Fruit fly (Drosophila melanogaster) whole organism, embryonic: ENCODE measurements around the gene Pgant2.
A peak's percentile ranks its signal among the peaks of the same experiment; 100 is the strongest.

ENCODE experiments used
- B-H1 ChIP-seq: fragments of 200-800 bp; sonication (Bioruptor generic); IDR thresholded peaks from 3 replicates; pipeline ENCODE4 v1.3.6; 2022; ENCODE audit warnings: missing biosample characterization, missing genetic modification characterization
- CG11085 ChIP-seq: fragments of 200-800 bp; sonication (Bioruptor generic); IDR thresholded peaks from 2 replicates; pipeline ENCODE4 v1.3.6; 2022; ENCODE audit warnings: missing biosample characterization, missing genetic modification characterization
- CG11504 ChIP-seq: fragments of 200-800 bp; sonication (Bioruptor generic); optimal IDR thresholded peaks from 3 replicates; lab custom pipeline; 2019; ENCODE audit warnings: missing biosample characterization, mild to moderate bottlenecking, missing genetic modification characterization, moderate library complexity
- CG11696 ChIP-seq: fragments of 200-800 bp; sonication (Bioruptor generic); IDR thresholded peaks from 2 replicates; pipeline ENCODE4 v1.3.6; 2022; ENCODE audit warnings: missing biosample characterization, missing genetic modification characterization
- CG12219 ChIP-seq: fragments of 200-800 bp; sonication (Bioruptor generic); optimal IDR thresholded peaks from 3 replicates; lab custom pipeline; 2018; ENCODE audit warnings: missing biosample characterization, mild to moderate bottlenecking, missing genetic modification characterization
- CG12942 ChIP-seq: fragments of 200-800 bp; sonication (Bioruptor generic); optimal IDR thresholded peaks from 3 replicates; lab custom pipeline; 2016; ENCODE audit warnings: missing biosample characterization, missing genetic modification characterization
- CG14710 ChIP-seq: fragments of 200-800 bp; sonication (Bioruptor generic); optimal IDR thresholded peaks from 3 replicates; lab custom pipeline; 2019; ENCODE audit warnings: missing biosample characterization, mild to moderate bottlenecking, missing genetic modification characterization, moderate library complexity
- CG15073 ChIP-seq: fragments of 200-800 bp; sonication (Bioruptor generic); optimal IDR thresholded peaks from 2 replicates; lab custom pipeline; 2016; ENCODE audit warnings: missing biosample characterization, missing genetic modification characterization
- CG16813 ChIP-seq: fragments of 200-800 bp; sonication (Bioruptor generic); IDR thresholded peaks from 3 replicates; pipeline ENCODE4 v1.3.6; 2022; ENCODE audit warnings: missing biosample characterization, missing genetic modification characterization; ENCODE audit not compliant: partially characterized antibody
- CG17361 ChIP-seq: fragments of 200-800 bp; sonication (Bioruptor generic); IDR thresholded peaks from 3 replicates; pipeline ENCODE4 v1.3.6; 2022; ENCODE audit warnings: missing biosample characterization, missing genetic modification characterization
- CG18599 ChIP-seq: fragments of 200-800 bp; sonication (Bioruptor generic); optimal IDR thresholded peaks from 3 replicates; lab custom pipeline; 2017; ENCODE audit warnings: missing biosample characterization, missing genetic modification characterization, mild to moderate bottlenecking, moderate library complexity, missing genetic modification reagents
- CG2116 ChIP-seq: fragments of 200-800 bp; sonication (Bioruptor generic); optimal IDR thresholded peaks from 3 replicates; lab custom pipeline; 2018; ENCODE audit warnings: missing biosample characterization, mild to moderate bottlenecking, missing genetic modification characterization
- CG31365 ChIP-seq: fragments of 200-800 bp; sonication (Bioruptor generic); optimal IDR thresholded peaks from 2 replicates; lab custom pipeline; 2018; ENCODE audit warnings: missing biosample characterization, mild to moderate bottlenecking, missing genetic modification characterization
- CG3407 ChIP-seq: fragments of 200-800 bp; sonication (Bioruptor generic); optimal IDR thresholded peaks from 2 replicates; lab custom pipeline; 2018; ENCODE audit warnings: missing biosample characterization, mild to moderate bottlenecking, missing genetic modification characterization
- CG3838 ChIP-seq: fragments of 200-800 bp; sonication (Bioruptor generic); optimal IDR thresholded peaks from 3 replicates; lab custom pipeline; 2016; ENCODE audit warnings: missing biosample characterization, missing genetic modification characterization
- CG4424 ChIP-seq: fragments of 200-800 bp; sonication (Bioruptor generic); optimal IDR thresholded peaks from 3 replicates; lab custom pipeline; 2016; ENCODE audit warnings: missing biosample characterization, missing genetic modification characterization
- CG6791 ChIP-seq: fragments of 200-800 bp; sonication (Bioruptor generic); IDR thresholded peaks from 3 replicates; pipeline ENCODE4 v1.3.6; 2022; ENCODE audit warnings: missing biosample characterization, missing genetic modification characterization; ENCODE audit not compliant: partially characterized antibody
- CG7928 ChIP-seq: fragments of 200-800 bp; sonication (Bioruptor generic); optimal IDR thresholded peaks from 2 replicates; lab custom pipeline; 2017; ENCODE audit warnings: missing biosample characterization, mild to moderate bottlenecking, missing genetic modification characterization
- CG8924 ChIP-seq: fragments of 200-800 bp; optimal IDR thresholded peaks from 3 replicates; lab custom pipeline; 2019; ENCODE audit warnings: missing biosample characterization, mild to moderate bottlenecking, missing genetic modification characterization, moderate library complexity
- CG9437 ChIP-seq: fragments of 200-800 bp; sonication (Bioruptor generic); optimal IDR thresholded peaks from 2 replicates; lab custom pipeline; 2018; ENCODE audit warnings: missing biosample characterization, mild to moderate bottlenecking, missing genetic modification characterization
- Dip2 ChIP-seq: fragments of 200-800 bp; sonication (Bioruptor generic); IDR thresholded peaks from 2 replicates; pipeline ENCODE4 v1.3.6; 2022; ENCODE audit warnings: missing biosample characterization, missing genetic modification characterization
- Gug ChIP-seq: fragments of 200-800 bp; sonication (Bioruptor generic); IDR thresholded peaks from 4 replicates; pipeline ENCODE4 v1.3.6; 2022; ENCODE audit warnings: missing biosample characterization, missing genetic modification characterization
- HLH4C ChIP-seq: fragments of 200-800 bp; sonication (Bioruptor generic); IDR thresholded peaks from 3 replicates; pipeline ENCODE4 v1.3.6; 2022; ENCODE audit warnings: missing biosample characterization, missing genetic modification characterization; ENCODE audit not compliant: partially characterized antibody
- HLHmδ ChIP-seq: fragments of 200-800 bp; sonication (Bioruptor generic); optimal IDR thresholded peaks from 2 replicates; lab custom pipeline; 2018; ENCODE audit warnings: missing biosample characterization, mild to moderate bottlenecking, missing genetic modification characterization, moderate library complexity
- Hmr ChIP-seq: fragments of 200-800 bp; sonication (Bioruptor generic); optimal IDR thresholded peaks from 3 replicates; lab custom pipeline; 2017; ENCODE audit warnings: mild to moderate bottlenecking, missing biosample characterization, missing genetic modification reagents, missing genetic modification characterization
- Hsf ChIP-seq: fragments of 200-800 bp; sonication (Bioruptor generic); optimal IDR thresholded peaks from 3 replicates; lab custom pipeline; 2016; ENCODE audit warnings: missing biosample characterization, missing genetic modification characterization
- Kr ChIP-seq: fragments of 200-800 bp; sonication (Bioruptor generic); optimal IDR thresholded peaks from 2 replicates; lab custom pipeline; 2017; ENCODE audit warnings: missing biosample characterization, mild to moderate bottlenecking, missing genetic modification characterization
- Lpt ChIP-seq: fragments of >200 bp; optimal IDR thresholded peaks from 2 replicates; lab custom pipeline; 2018; ENCODE audit warnings: missing biosample characterization, missing genetic modification characterization
- NFAT ChIP-seq: fragments of 200-800 bp; sonication (Bioruptor generic); IDR thresholded peaks from 2 replicates; pipeline ENCODE4 v1.3.6; 2022; ENCODE audit warnings: missing biosample characterization, missing genetic modification characterization
- Six4 ChIP-seq: fragments of 200-800 bp; sonication (Bioruptor generic); optimal IDR thresholded peaks from 2 replicates; lab custom pipeline; 2016; ENCODE audit warnings: missing biosample characterization, missing genetic modification characterization
- Sry-δ ChIP-seq: fragments of 200-800 bp; sonication (Bioruptor generic); optimal IDR thresholded peaks from 2 replicates; lab custom pipeline; 2016; ENCODE audit warnings: missing biosample characterization, missing genetic modification characterization
- YL-1 ChIP-seq: fragments of 200-800 bp; sonication (Bioruptor generic); optimal IDR thresholded peaks from 3 replicates; lab custom pipeline; 2017; ENCODE audit warnings: missing biosample characterization, mild to moderate bottlenecking, missing genetic modification characterization
- abd-A ChIP-seq: fragments of 200-800 bp; sonication (Bioruptor generic); optimal IDR thresholded peaks from 3 replicates; lab custom pipeline; 2019; ENCODE audit warnings: missing biosample characterization, mild to moderate bottlenecking, missing genetic modification characterization, moderate library complexity
- amos ChIP-seq: fragments of 200-800 bp; sonication (Bioruptor generic); IDR thresholded peaks from 2 replicates; pipeline ENCODE4 v1.3.6; 2022; ENCODE audit warnings: missing biosample characterization, missing genetic modification characterization; ENCODE audit not compliant: partially characterized antibody
- bsh ChIP-seq, 2 experiments: fragments of 200-800 bp; sonication (Bioruptor generic); optimal IDR thresholded peaks; 2 replicates each; lab custom pipeline; 2017 to 2018; ENCODE audit warnings: mild to moderate bottlenecking in 2 of 2, missing biosample characterization in 2 of 2, missing genetic modification characterization in 2 of 2, moderate library complexity in 1 of 2
- chn ChIP-seq: fragments of 200-800 bp; sonication (Bioruptor generic); optimal IDR thresholded peaks from 2 replicates; lab custom pipeline; 2016; ENCODE audit warnings: missing biosample characterization, missing genetic modification characterization
- ci ChIP-seq: fragments of 200-800 bp; sonication (Bioruptor generic); IDR thresholded peaks from 3 replicates; pipeline ENCODE4 v1.3.6; 2022; ENCODE audit warnings: missing biosample characterization, missing genetic modification characterization
- dimm ChIP-seq: fragments of 200-800 bp; sonication (Bioruptor generic); IDR thresholded peaks from 2 replicates; pipeline ENCODE4 v1.3.6; 2022; ENCODE audit warnings: missing biosample characterization, missing genetic modification characterization
- dmrt99B ChIP-seq: fragments of 200-800 bp; sonication (Bioruptor generic); optimal IDR thresholded peaks from 2 replicates; lab custom pipeline; 2018; ENCODE audit warnings: missing biosample characterization, mild to moderate bottlenecking, missing genetic modification characterization, moderate library complexity
- emc ChIP-seq: fragments of 200-800 bp; sonication (Bioruptor generic); optimal IDR thresholded peaks from 2 replicates; lab custom pipeline; 2016; ENCODE audit warnings: missing biosample characterization, missing genetic modification characterization
- esg ChIP-seq: fragments of 200-800 bp; sonication (Bioruptor generic); conservative IDR thresholded peaks from 2 replicates; pipeline ENCODE4 v1.3.6; 2022; ENCODE audit warnings: missing biosample characterization, missing genetic modification characterization
- gem ChIP-seq: fragments of 200-800 bp; sonication (Bioruptor generic); optimal IDR thresholded peaks from 2 replicates; lab custom pipeline; 2019; ENCODE audit warnings: missing biosample characterization, mild to moderate bottlenecking, missing genetic modification characterization, moderate library complexity
- lilli ChIP-seq: fragments of 200-800 bp; sonication (Bioruptor generic); optimal IDR thresholded peaks from 3 replicates; lab custom pipeline; 2016; ENCODE audit warnings: missing biosample characterization, missing genetic modification characterization
- pb ChIP-seq: fragments of 200-800 bp; sonication (Bioruptor generic); optimal IDR thresholded peaks from 3 replicates; lab custom pipeline; 2016; ENCODE audit warnings: missing biosample characterization, missing genetic modification characterization
- pros ChIP-seq: fragments of 200-800 bp; sonication (Bioruptor generic); optimal IDR thresholded peaks from 3 replicates; lab custom pipeline; 2019; ENCODE audit warnings: missing biosample characterization, mild to moderate bottlenecking, missing genetic modification characterization, moderate library complexity
- sd ChIP-seq: fragments of 200-800 bp; sonication (Bioruptor generic); optimal IDR thresholded peaks from 3 replicates; lab custom pipeline; 2018; ENCODE audit warnings: missing biosample characterization, mild to moderate bottlenecking, missing genetic modification characterization, moderate library complexity
- sna ChIP-seq: fragments of 200-800 bp; sonication (Bioruptor generic); IDR thresholded peaks from 2 replicates; pipeline ENCODE4 v1.3.6; 2022; ENCODE audit warnings: missing biosample characterization, missing genetic modification characterization; ENCODE audit not compliant: partially characterized antibody
- so ChIP-seq: fragments of 200-800 bp; sonication (Bioruptor generic); IDR thresholded peaks from 3 replicates; pipeline ENCODE4 v1.3.6; 2022; ENCODE audit warnings: missing biosample characterization, missing genetic modification characterization
- unc-4 ChIP-seq: fragments of 200-800 bp; sonication (Bioruptor generic); IDR thresholded peaks from 2 replicates; pipeline ENCODE4 v1.3.6; 2022; ENCODE audit warnings: missing biosample characterization, missing genetic modification characterization; ENCODE audit not compliant: partially characterized antibody
- unpg ChIP-seq: fragments of 200-800 bp; sonication (Bioruptor generic); optimal IDR thresholded peaks from 3 replicates; lab custom pipeline; 2018; ENCODE audit warnings: missing biosample characterization, mild to moderate bottlenecking, missing genetic modification characterization, moderate library complexity
- wdn ChIP-seq: fragments of 200-800 bp; sonication (Bioruptor generic); IDR thresholded peaks from 2 replicates; pipeline ENCODE4 v1.3.6; 2022; ENCODE audit warnings: missing biosample characterization, missing genetic modification characterization

The Pgant2 gene

dm6 chr2L:3475948-3476347, 49.4 kb upstream of the Pgant2 start (continued):
- peak; percentile 73 for TF ChIP-seq Hmr
- TF ChIP-seq Kr (GFP tag; lab: Kevin White, UChicago), result no peak
- TF ChIP-seq emc (GFP tag; lab: Kevin White, UChicago), result no peak
- TF ChIP-seq abd-A, result no peak
- TF ChIP-seq CG14710 (tag; lab: Kevin White, UChicago), result peak; percentile 19
- TF ChIP-seq CG11504 (tag; lab: Kevin White, UChicago), result peak; percentile 77
- TF ChIP-seq CG9437, result peak; percentile 78
- no peak for TF ChIP-seq CG6791
- peak; percentile 82 for TF ChIP-seq gem (tag; lab: Kevin White, UChicago)
- no peak for TF ChIP-seq CG11085 (GFP tag; lab: Robert Waterston, UW)
- peak in 1 of 2 experiments; percentile 42 for TF ChIP-seq bsh (GFP tag; optimal IDR thresholded peaks at IDR 0.05; lab: Kevin White, UChicago)
- TF ChIP-seq unpg, result peak; percentile 57
- TF ChIP-seq esg (GFP tag; lab: Robert Waterston, UW), result peak; percentile 59
- peak; percentile 10; the same call in 1 of the 4 replicates for TF ChIP-seq Gug (GFP tag; lab: Robert Waterston, UW)
- peak; percentile 71 for TF ChIP-seq lilli (GFP tag; lab: Kevin White, UChicago)
- TF ChIP-seq CG12942 (GFP tag; lab: Kevin White, UChicago), result no peak
- TF ChIP-seq HLHmδ (GFP tag; lab: Kevin White, UChicago), result no peak
- no peak for TF ChIP-seq CG31365 (tag; lab: Kevin White, UChicago)
- TF ChIP-seq pb (GFP tag; lab: Kevin White, UChicago), result no peak
- peak; percentile 53 for TF ChIP-seq CG8924 (tag; lab: Kevin White, UChicago)
- TF ChIP-seq NFAT (GFP tag; lab: Robert Waterston, UW), result 0 out of 2 replicates have a peak, but pooled peaks have one; percentile 40
- TF ChIP-seq CG4424 (GFP tag; lab: Kevin White, UChicago), result peak; percentile 71
- no peak for TF ChIP-seq CG16813 (GFP tag; lab: Robert Waterston, UW)
- no peak for TF ChIP-seq Dip2 (GFP tag; lab: Robert Waterston, UW)
- TF ChIP-seq CG2116, result no peak
- peak; percentile 58 for TF ChIP-seq Six4 (GFP tag; lab: Kevin White, UChicago)
- peak; percentile 70 for TF ChIP-seq Hsf (GFP tag; lab: Kevin White, UChicago)
- peak; percentile 32 for TF ChIP-seq chn (GFP tag; lab: Kevin White, UChicago)
- TF ChIP-seq pros (GFP tag; lab: Kevin White, UChicago), result no peak
- TF ChIP-seq sna (GFP tag; lab: Robert Waterston, UW), result no peak
- no peak for TF ChIP-seq wdn (GFP tag; lab: Robert Waterston, UW)
- peak; percentile 6 for TF ChIP-seq CG3407 (GFP tag; lab: Kevin White, UChicago)
- TF ChIP-seq YL-1 (GFP tag; lab: Kevin White, UChicago), result no peak
- TF ChIP-seq amos (GFP tag; lab: Robert Waterston, UW), result no peak
- no peak for TF ChIP-seq CG3838
- TF ChIP-seq dmrt99B, result peak; percentile 78
- peak; percentile 72; the same call in 2 of the 3 replicates for TF ChIP-seq CG17361 (GFP tag; lab: Robert Waterston, UW)
- TF ChIP-seq so (GFP tag; lab: Robert Waterston, UW), result no peak
- no peak for TF ChIP-seq CG7928 (GFP tag; lab: Kevin White, UChicago)
- TF ChIP-seq unc-4 (GFP tag; lab: Robert Waterston, UW), result no peak
- TF ChIP-seq Sry-δ, result no peak
- peak; percentile 34; the same call in 2 of the 3 replicates for TF ChIP-seq B-H1 (GFP tag; lab: Robert Waterston, UW)
- TF ChIP-seq dimm, result no peak
- peak; percentile 40 for TF ChIP-seq ci
- TF ChIP-seq sd (tag; lab: Kevin White, UChicago), result peak; percentile 18
- no peak for TF ChIP-seq CG15073 (GFP tag; lab: Kevin White, UChicago)
- peak; percentile 24 for TF ChIP-seq CG12219 (GFP tag; lab: Kevin White, UChicago)
- TF ChIP-seq CG18599 (GFP tag; lab: Kevin White, UChicago), result peak; percentile 77
- TF ChIP-seq Lpt, result no peak
- no peak for TF ChIP-seq CG11696 (GFP tag; lab: Robert Waterston, UW)
- no peak for TF ChIP-seq HLH4C (GFP tag; lab: Robert Waterston, UW)
